Worm (Caenorhabditis elegans) whole organism, L3 larva: ENCODE results near the gene F53F4.2.

Experiments
- R02D3.7 ChIP-seq: fragments of 150-350 bp; optimal IDR thresholded peaks from 2 replicates; lab custom pipeline; 2014; ENCODE audit warnings: missing biosample characterization, missing genetic modification characterization
- ZK546.5 ChIP-seq: sonication (generic microtip); optimal IDR thresholded peaks from 2 replicates; lab custom pipeline; 2017; ENCODE audit warnings: missing biosample characterization, missing genetic modification characterization
- aly-2 ChIP-seq: fragments of 150-350 bp; optimal IDR thresholded peaks from 2 replicates; lab custom pipeline; 2014; ENCODE audit warnings: missing biosample characterization, missing genetic modification characterization
- ama-1 ChIP-seq: fragments of 150-350 bp; optimal IDR thresholded peaks from 2 replicates; lab custom pipeline; 2018
- ceh-16 ChIP-seq: sonication (generic microtip); optimal IDR thresholded peaks from 2 replicates; lab custom pipeline; 2017; ENCODE audit warnings: missing biosample characterization, missing genetic modification characterization
- ceh-28 ChIP-seq: fragments of 150-350 bp; optimal IDR thresholded peaks from 2 replicates; lab custom pipeline; 2014; ENCODE audit warnings: missing biosample characterization, missing genetic modification reagents, missing genetic modification characterization
- ceh-82 ChIP-seq: fragments of 150-350 bp; optimal IDR thresholded peaks from 2 replicates; lab custom pipeline; 2014; ENCODE audit warnings: missing biosample characterization, missing genetic modification characterization
- daf-12 ChIP-seq: fragments of 150-350 bp; optimal IDR thresholded peaks from 2 replicates; lab custom pipeline; 2014; ENCODE audit warnings: missing biosample characterization, missing genetic modification reagents, missing genetic modification characterization
- egl-27 ChIP-seq: sonication (generic microtip); optimal IDR thresholded peaks from 4 replicates; lab custom pipeline; 2017; ENCODE audit warnings: missing biosample characterization, missing genetic modification reagents, missing genetic modification characterization
- egl-5 ChIP-seq: fragments of 150-350 bp; optimal IDR thresholded peaks from 2 replicates; lab custom pipeline; 2017; ENCODE audit warnings: missing biosample characterization, missing genetic modification reagents, missing genetic modification characterization, inconsistent platforms
- elt-1 ChIP-seq: fragments of 150-350 bp; optimal IDR thresholded peaks from 2 replicates; lab custom pipeline; 2014; ENCODE audit warnings: missing biosample characterization, missing genetic modification characterization
- elt-2 ChIP-seq: sonication (generic microtip); optimal IDR thresholded peaks from 2 replicates; lab custom pipeline; 2016; ENCODE audit warnings: missing genetic modification reagents, mild to moderate bottlenecking, missing genetic modification characterization, missing compliant biosample characterization
- elt-3 ChIP-seq, 3 experiments: fragments of 150-350 bp in 1 of 3; sonication (generic microtip) in 2 of 3; optimal IDR thresholded peaks; 2 replicates in 2 of 3; 4 replicates in 1 of 3; lab custom pipeline; 2014 to 2017; ENCODE audit warnings: missing biosample characterization in 3 of 3, missing genetic modification characterization in 3 of 3
- eor-1 ChIP-seq, 2 experiments: fragments of 150-350 bp; optimal IDR thresholded peaks; 2 replicates each; lab custom pipeline; 2014 to 2018; ENCODE audit warnings: missing biosample characterization in 2 of 2, missing genetic modification characterization in 2 of 2
- fkh-10 ChIP-seq: sonication (generic microtip); optimal IDR thresholded peaks from 2 replicates; lab custom pipeline; 2017; ENCODE audit warnings: missing biosample characterization, missing genetic modification reagents, missing genetic modification characterization
- fkh-2 ChIP-seq: fragments of 150-350 bp; optimal IDR thresholded peaks from 2 replicates; lab custom pipeline; 2014; ENCODE audit warnings: missing biosample characterization, missing genetic modification reagents, missing genetic modification characterization
- hmg-11 ChIP-seq: sonication (generic microtip); optimal IDR thresholded peaks from 2 replicates; lab custom pipeline; 2016; ENCODE audit warnings: missing genetic modification characterization, missing compliant biosample characterization
- jun-1 ChIP-seq: fragments of 150-350 bp; optimal IDR thresholded peaks from 2 replicates; lab custom pipeline; 2014; ENCODE audit warnings: missing biosample characterization, missing genetic modification reagents, missing genetic modification characterization
- lin-15B ChIP-seq: fragments of 150-350 bp; optimal IDR thresholded peaks from 2 replicates; lab custom pipeline; 2014; ENCODE audit warnings: missing biosample characterization, missing genetic modification characterization
- lin-39 ChIP-seq: fragments of 150-350 bp; optimal IDR thresholded peaks from 2 replicates; lab custom pipeline; 2018; ENCODE audit warnings: missing biosample characterization, missing genetic modification reagents, missing genetic modification characterization
- lsy-12 ChIP-seq: sonication (generic microtip); optimal IDR thresholded peaks from 2 replicates; lab custom pipeline; 2016; ENCODE audit warnings: mild to moderate bottlenecking, missing genetic modification characterization, missing compliant biosample characterization
- mdl-1 ChIP-seq: fragments of 150-350 bp; optimal IDR thresholded peaks from 2 replicates; lab custom pipeline; 2014; ENCODE audit warnings: missing biosample characterization, missing genetic modification characterization
- mml-1 ChIP-seq: fragments of 150-350 bp; sonication (generic microtip); optimal IDR thresholded peaks from 3 replicates; lab custom pipeline; 2014; ENCODE audit warnings: missing biosample characterization, missing genetic modification characterization
- nfya-1 ChIP-seq: sonication (generic microtip); optimal IDR thresholded peaks from 2 replicates; lab custom pipeline; 2017; ENCODE audit warnings: missing genetic modification characterization, mild to moderate bottlenecking, missing compliant biosample characterization, antibody characterized with exemption, moderate library complexity; ENCODE audit not compliant: insufficient read depth
- nhr-12 ChIP-seq: fragments of 150-350 bp; optimal IDR thresholded peaks from 2 replicates; lab custom pipeline; 2014; ENCODE audit warnings: missing biosample characterization, missing genetic modification characterization
- nhr-23 ChIP-seq: fragments of 150-350 bp; optimal IDR thresholded peaks from 2 replicates; lab custom pipeline; 2014; ENCODE audit warnings: missing biosample characterization, missing genetic modification reagents, missing genetic modification characterization
- nhr-237 ChIP-seq: fragments of 150-350 bp; optimal IDR thresholded peaks from 2 replicates; lab custom pipeline; 2014; ENCODE audit warnings: missing biosample characterization, missing genetic modification characterization
- nhr-25 ChIP-seq: sonication (generic microtip); optimal IDR thresholded peaks from 2 replicates; lab custom pipeline; 2017; ENCODE audit warnings: missing biosample characterization, missing genetic modification characterization
- nhr-28 ChIP-seq: fragments of 150-350 bp; optimal IDR thresholded peaks from 2 replicates; lab custom pipeline; 2014; ENCODE audit warnings: missing biosample characterization, missing genetic modification characterization
- nhr-43 ChIP-seq: sonication (generic microtip); optimal IDR thresholded peaks from 2 replicates; lab custom pipeline; 2016; ENCODE audit warnings: mild to moderate bottlenecking, missing genetic modification characterization, missing compliant biosample characterization; ENCODE audit not compliant: poor library complexity, severe bottlenecking
- nhr-67 ChIP-seq: fragments of 150-350 bp; optimal IDR thresholded peaks from 2 replicates; lab custom pipeline; 2014; ENCODE audit warnings: missing biosample characterization, missing genetic modification characterization
- nhr-76 ChIP-seq: fragments of 150-350 bp; sonication (generic microtip); optimal IDR thresholded peaks from 5 replicates; lab custom pipeline; 2014; ENCODE audit warnings: missing biosample characterization, missing genetic modification characterization
- nhr-77 ChIP-seq: fragments of 150-350 bp; optimal IDR thresholded peaks from 2 replicates; lab custom pipeline; 2014; ENCODE audit warnings: missing biosample characterization, missing genetic modification characterization
- pha-4 ChIP-seq: fragments of 150-350 bp; optimal IDR thresholded peaks from 2 replicates; lab custom pipeline; 2014; ENCODE audit warnings: missing biosample characterization, missing genetic modification reagents, missing genetic modification characterization
- pqm-1 ChIP-seq: fragments of 150-350 bp; optimal IDR thresholded peaks from 2 replicates; lab custom pipeline; 2017; ENCODE audit warnings: missing biosample characterization, missing genetic modification characterization, inconsistent platforms
- sea-2 ChIP-seq: fragments of 150-350 bp; sonication (generic microtip); optimal IDR thresholded peaks from 4 replicates; lab custom pipeline; 2014; ENCODE audit warnings: missing biosample characterization, missing genetic modification reagents, missing genetic modification characterization
- skn-1 ChIP-seq: fragments of 150-350 bp; optimal IDR thresholded peaks from 2 replicates; lab custom pipeline; 2014; ENCODE audit warnings: missing biosample characterization, missing genetic modification characterization
- snpc-4 ChIP-seq: fragments of 150-350 bp; optimal IDR thresholded peaks from 2 replicates; lab custom pipeline; 2014; ENCODE audit warnings: missing biosample characterization, missing genetic modification characterization
- tbx-2 ChIP-seq: sonication (generic microtip); optimal IDR thresholded peaks from 2 replicates; lab custom pipeline; 2016; ENCODE audit warnings: mild to moderate bottlenecking, missing genetic modification characterization, missing compliant biosample characterization
- unc-39 ChIP-seq: sonication (generic microtip); optimal IDR thresholded peaks from 4 replicates; lab custom pipeline; 2017; ENCODE audit warnings: missing biosample characterization, missing genetic modification characterization
- unc-62 ChIP-seq: fragments of 150-350 bp; sonication (generic microtip); optimal IDR thresholded peaks from 4 replicates; lab custom pipeline; 2014; ENCODE audit warnings: missing biosample characterization, missing genetic modification reagents, missing genetic modification characterization
- zag-1 ChIP-seq: fragments of 150-350 bp; optimal IDR thresholded peaks from 2 replicates; lab custom pipeline; 2014; ENCODE audit warnings: missing biosample characterization, missing genetic modification characterization
- ztf-11 ChIP-seq: fragments of 150-350 bp; optimal IDR thresholded peaks from 2 replicates; lab custom pipeline; 2014; ENCODE audit warnings: missing biosample characterization, missing genetic modification characterization
- ztf-4 ChIP-seq: fragments of 150-350 bp; optimal IDR thresholded peaks from 2 replicates; lab custom pipeline; 2014; ENCODE audit warnings: missing biosample characterization, missing genetic modification characterization

F53F4.2 gene

DNA sequence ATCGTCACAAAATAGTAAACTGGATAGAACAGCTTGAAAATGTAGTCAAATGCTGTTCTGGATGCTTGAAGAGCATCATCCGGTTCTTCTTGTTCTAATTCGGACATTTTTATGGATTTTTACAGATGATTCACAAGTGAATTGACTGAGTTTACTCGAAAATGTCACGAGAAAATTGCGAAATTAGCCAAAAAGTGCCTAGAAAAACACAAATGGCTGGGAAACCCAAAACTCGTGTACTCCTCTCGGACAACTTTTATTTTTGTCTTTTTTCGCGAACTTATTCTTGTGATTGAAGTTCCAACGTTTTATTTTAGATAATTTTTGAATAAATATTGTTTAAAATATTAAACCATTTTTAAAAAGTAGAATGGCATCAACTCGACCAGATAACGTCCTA, 37.8 kb downstream of the F53F4.2 start, which contains the start of the genes C56A3.4 and C56A3.5:
TSS of gene C56A3.4 (minus strand) at position 154 of the 400 bp plus-strand sequence.
TSS of gene C56A3.5 (plus strand) at position 367 of the 400 bp plus-strand sequence.
- TF ChIP-seq nhr-67 (tag; lab: Kevin White, UChicago) (no peak), ztf-11 (no peak), ama-1 (lab: Kevin White, UChicago) (no peak), nhr-76 (tag; lab: Kevin White, UChicago) (no peak), egl-27 (no peak), nhr-12 (no peak), ceh-16 (no peak), elt-2 (peak; percentile 22), snpc-4 (tag; lab: Kevin White, UChicago) (peak; percentile 8), zag-1 (tag; lab: Kevin White, UChicago) (no peak), pqm-1 (tag; lab: Kevin White, UChicago) (no peak), jun-1 (tag; lab: Kevin White, UChicago) (peak; percentile 23), mml-1 (tag; lab: Kevin White, UChicago) (no peak), nhr-43 (tag; lab: Kevin White, UChicago) (peak; percentile 59), unc-39 (tag; lab: Kevin White, UChicago) (no peak), nhr-28 (no peak), fkh-2 (tag; lab: Kevin White, UChicago) (no peak), ceh-28 (tag; lab: Kevin White, UChicago) (no peak), mdl-1 (tag; lab: Kevin White, UChicago) (no peak), nfya-1 (peak; percentile 49), lin-15B (tag; lab: Kevin White, UChicago) (peak; percentile 82), nhr-25 (tag; lab: Kevin White, UChicago) (no peak), fkh-10 (no peak), tbx-2 (tag; lab: Kevin White, UChicago) (no peak), nhr-237 (tag; lab: Kevin White, UChicago) (no peak), sea-2 (no peak), eor-1 (tag; optimal IDR thresholded peaks at IDR 0.05; lab: Kevin White, UChicago) (no peak), unc-62 (no peak), nhr-23 (tag; lab: Kevin White, UChicago) (peak; percentile 41), daf-12 (tag; lab: Kevin White, UChicago) (no peak), lsy-12 (tag; lab: Kevin White, UChicago) (no peak), R02D3.7 (tag; lab: Kevin White, UChicago) (no peak), ztf-4 (tag; lab: Kevin White, UChicago) (no peak), skn-1 (no peak), elt-3 (tag; optimal IDR thresholded peaks at IDR 0.05; lab: Kevin White, UChicago) (no peak), elt-1 (tag; lab: Kevin White, UChicago) (no peak), hmg-11 (tag; lab: Kevin White, UChicago) (peak; percentile 63), egl-5 (tag; lab: Kevin White, UChicago) (no peak), aly-2 (tag; lab: Kevin White, UChicago) (no peak), ZK546.5 (tag; lab: Kevin White, UChicago) (no peak), ceh-82 (no peak), pha-4 (tag; lab: Kevin White, UChicago) (peak; percentile 40), lin-39 (tag; lab: Kevin White, UChicago) (no peak), nhr-77 (tag; lab: Kevin White, UChicago) (no peak)
